Fruit fly (Drosophila melanogaster): ENCODE results near the gene CG14434.

The CG14434 gene

DNA sequence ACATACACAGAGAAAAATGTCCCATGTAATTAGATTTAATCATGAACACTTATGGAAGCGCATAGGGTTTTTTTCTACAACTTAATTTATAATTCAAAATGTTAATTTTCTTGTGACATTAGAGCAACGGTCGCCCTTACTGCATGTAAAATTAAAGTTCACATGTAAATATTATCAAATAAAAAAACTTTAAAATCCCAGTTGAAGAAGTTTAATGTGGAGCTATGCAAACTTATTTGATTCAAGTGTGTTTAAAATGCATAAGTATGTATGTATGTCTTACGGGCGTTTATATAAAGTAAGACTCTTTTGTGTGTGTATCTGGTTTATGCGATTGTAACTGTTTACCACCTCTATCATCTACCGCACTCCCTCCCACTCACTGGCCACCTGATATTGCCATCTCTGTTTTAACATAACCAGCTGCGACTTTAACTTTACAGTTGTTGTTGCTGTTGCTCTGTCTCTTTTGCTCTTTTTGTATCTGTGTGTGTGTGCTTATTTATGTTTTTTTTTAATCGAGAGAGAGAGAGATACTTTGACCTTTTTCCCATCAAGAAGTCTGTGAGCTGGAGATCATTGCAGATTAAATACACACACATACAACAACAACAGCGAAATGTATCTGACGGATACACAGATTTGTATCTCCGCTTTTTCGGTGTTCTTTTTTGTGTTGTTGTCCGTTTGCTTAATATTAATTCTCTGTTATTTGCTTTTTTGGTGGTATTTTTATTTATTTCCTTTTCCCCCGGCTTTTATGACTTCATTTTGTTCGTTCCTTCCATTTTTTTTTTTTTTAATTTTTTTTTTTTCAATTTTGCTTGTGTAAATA lies 11.4 kb downstream of the CG14434 start (continued):
- TF ChIP-seq CG8924 (tag; optimal IDR thresholded peaks at IDR 0.05) = peak; percentile 94
- TF ChIP-seq CG10147 (GFP tag; optimal IDR thresholded peaks at IDR 0.05) = peak; percentile 61
- TF ChIP-seq CG16815 (GFP tag; optimal IDR thresholded peaks at IDR 0.05) = peak; percentile 79
- peak; percentile 70 for TF ChIP-seq CG18476 (GFP tag; optimal IDR thresholded peaks at IDR 0.05)
- 0 out of 3 replicates have a peak, but pooled peaks have one; percentile 55 for TF ChIP-seq CG11456 (GFP tag; IDR thresholded peaks at IDR 0.05)
- TF ChIP-seq pho (GFP tag; optimal IDR thresholded peaks at IDR 0.05) = peak; percentile 70
- peak; percentile 44; the same call in 1 of the 2 replicates for TF ChIP-seq ranshi (GFP tag; IDR thresholded peaks at IDR 0.05)
- no peak for TF ChIP-seq dati (GFP tag; IDR thresholded peaks at IDR 0.05)
- TF ChIP-seq CG6683 (GFP tag; optimal IDR thresholded peaks at IDR 0.05) = peak; percentile 68
- peak; percentile 84 for TF ChIP-seq fd96Cb (tag; optimal IDR thresholded peaks at IDR 0.05)
- TF ChIP-seq sr (GFP tag; IDR thresholded peaks at IDR 0.05) = no peak
- no peak for TF ChIP-seq knrl (GFP tag; IDR thresholded peaks at IDR 0.05; ENCODE audit: partially characterized antibody)
- TF ChIP-seq cg (GFP tag; optimal IDR thresholded peaks at IDR 0.05) = peak; percentile 93
- peak; percentile 81 for TF ChIP-seq so (GFP tag; IDR thresholded peaks at IDR 0.05)
- TF ChIP-seq CG18619 (GFP tag; optimal IDR thresholded peaks at IDR 0.05) = peak; percentile 86
- peak in 1 of 2 experiments; percentile 93 for TF ChIP-seq Eip74EF (GFP tag; optimal IDR thresholded peaks at IDR 0.05)
- peak; percentile 76 for TF ChIP-seq Chrac-16 (GFP tag; optimal IDR thresholded peaks at IDR 0.05)
- no peak for TF ChIP-seq ato (GFP tag; IDR thresholded peaks at IDR 0.05; ENCODE audit: partially characterized antibody)
- peak; percentile 85 for TF ChIP-seq CG10979 (tag; optimal IDR thresholded peaks at IDR 0.05)
- no peak for TF ChIP-seq Adf1 (GFP tag; IDR thresholded peaks at IDR 0.05)
- TF ChIP-seq gsb-n (tag; optimal IDR thresholded peaks at IDR 0.05) = peak; percentile 88
- peak; percentile 97 for TF ChIP-seq nmo (GFP tag; optimal IDR thresholded peaks at IDR 0.05)
- no peak for TF ChIP-seq gfzf (GFP tag; optimal IDR thresholded peaks at IDR 0.05)
- TF ChIP-seq Asciz (GFP tag; optimal IDR thresholded peaks at IDR 0.05) = peak; percentile 82
- TF ChIP-seq CG4404 (GFP tag; IDR thresholded peaks at IDR 0.05) = peak; percentile 22; the same call in 1 of the 2 replicates
- TF ChIP-seq Usf (GFP tag; optimal IDR thresholded peaks at IDR 0.05) = peak; percentile 62
- peak; percentile 90 for TF ChIP-seq Sox100B (GFP tag; optimal IDR thresholded peaks at IDR 0.05)
- TF ChIP-seq CG32772 (GFP tag; IDR thresholded peaks at IDR 0.05) = peak; percentile 61
- TF ChIP-seq croc (GFP tag; conservative IDR thresholded peaks at IDR 0.05) = peak; percentile 81
- peak; percentile 42 for TF ChIP-seq fu2 (GFP tag; optimal IDR thresholded peaks at IDR 0.05)
- no peak for TF ChIP-seq CG16813 (GFP tag; IDR thresholded peaks at IDR 0.05; ENCODE audit: partially characterized antibody)
- peak; percentile 82 for TF ChIP-seq esg (GFP tag; conservative IDR thresholded peaks at IDR 0.05)
- TF ChIP-seq CG1647 (GFP tag; optimal IDR thresholded peaks at IDR 0.05) = no peak
- TF ChIP-seq vvl (GFP tag; IDR thresholded peaks at IDR 0.05) = peak; percentile 67; the same call in 1 of the 2 replicates
- peak; percentile 22 for TF ChIP-seq CG7987 (GFP tag; optimal IDR thresholded peaks at IDR 0.05)
- peak; percentile 3 for TF ChIP-seq BEAF-32 (GFP tag; optimal IDR thresholded peaks at IDR 0.05)
- TF ChIP-seq da (GFP tag; optimal IDR thresholded peaks at IDR 0.05) = peak; percentile 61
- no peak for TF ChIP-seq ase (GFP tag; IDR thresholded peaks at IDR 0.05)
- TF ChIP-seq dmrt99B (tag; optimal IDR thresholded peaks at IDR 0.05) = peak; percentile 97
- TF ChIP-seq chif (GFP tag; optimal IDR thresholded peaks at IDR 0.05) = peak; percentile 78 to 88
- TF ChIP-seq row (GFP tag; IDR thresholded peaks at IDR 0.05) = peak; percentile 90
- TF ChIP-seq gro (GFP tag; optimal IDR thresholded peaks at IDR 0.05) = peak; percentile 8
- no peak for TF ChIP-seq D (optimal IDR thresholded peaks at IDR 0.05)
- peak; percentile 81 for TF ChIP-seq D (GFP tag; optimal IDR thresholded peaks at IDR 0.05)
- no peak for TF ChIP-seq CG31388 (GFP tag; optimal IDR thresholded peaks at IDR 0.05)
- TF ChIP-seq ken (GFP tag; IDR thresholded peaks at IDR 0.05) = peak; percentile 65; the same call in 2 of the 3 replicates
- peak; percentile 84 for TF ChIP-seq tx (GFP tag; optimal IDR thresholded peaks at IDR 0.05)
- TF ChIP-seq CG30020 (tag; optimal IDR thresholded peaks at IDR 0.05) = peak; percentile 46
